Fruit fly (Drosophila melanogaster) Kc167 (cell line): ENCODE results near the gene CG15019.

Experiments
- Myc ChIP-seq: fragments of >200 bp; optimal IDR thresholded peaks from 2 replicates; lab custom pipeline; 2017; ENCODE audit warnings: missing external identifiers
- Sin3A ChIP-seq: fragments of >200 bp; optimal IDR thresholded peaks from 2 replicates; lab custom pipeline; 2018; ENCODE audit warnings: missing external identifiers
- h ChIP-seq: fragments of >200 bp; optimal IDR thresholded peaks from 3 replicates; lab custom pipeline; 2018; ENCODE audit warnings: missing external identifiers
- insv ChIP-seq: fragments of >200 bp; optimal IDR thresholded peaks from 3 replicates; lab custom pipeline; 2018; ENCODE audit warnings: missing external identifiers
- psq ChIP-seq: fragments of >200 bp; optimal IDR thresholded peaks from 2 replicates; lab custom pipeline; 2017; ENCODE audit warnings: missing external identifiers
- ttk ChIP-seq: sonication (Bioruptor generic); optimal IDR thresholded peaks from 2 replicates; lab custom pipeline; 2017; ENCODE audit warnings: missing external identifiers

Gene CG15019

dm6 chr3L:4417543-4417942, 11.7 kb upstream of the CG15019 start:
- no peak for TF ChIP-seq Myc
- TF ChIP-seq h (lab: Kevin White, UChicago), result no peak
- no peak for TF ChIP-seq ttk (lab: Kevin White, UChicago)
- TF ChIP-seq psq (lab: Kevin White, UChicago), result no peak

DNA sequence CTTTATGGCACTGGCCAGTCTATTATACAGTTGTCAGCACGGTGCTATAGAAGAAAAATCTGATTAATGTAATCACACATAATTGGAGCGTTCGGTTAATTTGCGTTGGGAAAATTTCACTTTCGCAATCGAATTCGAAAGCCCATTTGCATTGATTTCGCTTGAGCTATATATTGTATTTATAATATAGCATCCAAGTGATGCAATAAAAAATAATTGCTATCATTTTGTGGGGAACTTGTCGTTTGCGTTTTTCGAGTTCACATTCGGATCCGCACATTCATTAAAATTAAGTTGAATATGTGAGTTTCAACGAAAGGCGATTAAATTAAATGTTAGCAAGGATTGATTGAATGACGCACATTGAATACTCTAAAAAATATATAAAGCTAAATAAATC, 11.2 kb upstream of the CG15019 start:
- no peak for TF ChIP-seq insv (lab: Kevin White, UChicago)

- TF ChIP-seq insv (lab: Kevin White, UChicago), result no peak
- TF ChIP-seq h (lab: Kevin White, UChicago), result no peak
- TF ChIP-seq Sin3A (lab: Kevin White, UChicago), result no peak
- no peak for TF ChIP-seq ttk (lab: Kevin White, UChicago)
- no peak for TF ChIP-seq Myc
- TF ChIP-seq psq (lab: Kevin White, UChicago), result no peak
These were observed 9.7 kb upstream of the CG15019 start for dm6 chr3L:4415326-4416274.

DNA sequence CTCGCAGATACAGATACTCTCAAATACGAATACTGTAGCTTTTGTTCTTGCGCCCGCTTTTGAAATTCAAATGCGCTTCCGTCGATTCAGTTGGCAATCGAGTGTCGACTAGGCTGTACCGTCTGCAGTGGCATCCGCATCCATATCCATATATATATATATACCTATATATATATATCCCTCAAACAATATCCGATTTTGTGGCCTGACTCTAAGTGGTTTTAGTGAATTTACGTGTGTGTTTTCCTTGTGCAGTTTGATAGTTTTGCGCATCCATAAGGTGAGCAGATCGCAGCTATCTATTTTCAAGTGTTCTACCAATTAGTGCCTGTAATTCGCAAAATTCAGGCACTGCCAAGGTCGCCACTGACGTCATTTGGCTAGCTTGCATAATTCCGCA, 8.7 kb upstream of the CG15019 start:
- no peak for TF ChIP-seq Sin3A (lab: Kevin White, UChicago)

- TF ChIP-seq insv (lab: Kevin White, UChicago) (no peak), ttk (lab: Kevin White, UChicago) (no peak), Sin3A (lab: Kevin White, UChicago) (no peak), Myc (no peak), h (lab: Kevin White, UChicago) (no peak), psq (lab: Kevin White, UChicago) (no peak)
These were observed 8.1 kb upstream of the CG15019 start for dm6 chr3L:4413800-4414446.

DNA sequence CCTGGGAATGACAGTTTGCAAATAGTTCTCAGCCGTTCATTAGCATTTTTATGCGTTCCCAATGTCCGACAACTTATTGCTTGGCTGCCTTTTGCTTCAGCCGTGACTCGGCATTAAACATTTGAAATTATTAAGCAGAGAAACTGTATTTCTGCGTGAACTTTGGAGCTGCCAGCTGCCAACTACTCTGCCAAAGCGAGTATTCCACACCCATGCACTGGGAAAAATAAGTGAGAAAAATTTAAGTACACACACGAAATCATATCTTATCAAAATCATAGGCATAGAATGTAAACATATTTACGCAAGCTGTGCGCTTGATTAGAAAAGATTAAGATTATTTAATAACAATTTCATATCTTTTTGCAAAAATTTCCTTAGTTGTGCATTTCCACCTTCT, 7.1 kb upstream of the CG15019 start:
- TF ChIP-seq Myc, result no peak

dm6 chr3L:4411951-4412350, 6.1 kb upstream of the CG15019 start:
- TF ChIP-seq Myc (no peak), psq (lab: Kevin White, UChicago) (no peak), insv (lab: Kevin White, UChicago) (no peak), Sin3A (lab: Kevin White, UChicago) (no peak), ttk (lab: Kevin White, UChicago) (no peak), h (lab: Kevin White, UChicago) (no peak)

DNA sequence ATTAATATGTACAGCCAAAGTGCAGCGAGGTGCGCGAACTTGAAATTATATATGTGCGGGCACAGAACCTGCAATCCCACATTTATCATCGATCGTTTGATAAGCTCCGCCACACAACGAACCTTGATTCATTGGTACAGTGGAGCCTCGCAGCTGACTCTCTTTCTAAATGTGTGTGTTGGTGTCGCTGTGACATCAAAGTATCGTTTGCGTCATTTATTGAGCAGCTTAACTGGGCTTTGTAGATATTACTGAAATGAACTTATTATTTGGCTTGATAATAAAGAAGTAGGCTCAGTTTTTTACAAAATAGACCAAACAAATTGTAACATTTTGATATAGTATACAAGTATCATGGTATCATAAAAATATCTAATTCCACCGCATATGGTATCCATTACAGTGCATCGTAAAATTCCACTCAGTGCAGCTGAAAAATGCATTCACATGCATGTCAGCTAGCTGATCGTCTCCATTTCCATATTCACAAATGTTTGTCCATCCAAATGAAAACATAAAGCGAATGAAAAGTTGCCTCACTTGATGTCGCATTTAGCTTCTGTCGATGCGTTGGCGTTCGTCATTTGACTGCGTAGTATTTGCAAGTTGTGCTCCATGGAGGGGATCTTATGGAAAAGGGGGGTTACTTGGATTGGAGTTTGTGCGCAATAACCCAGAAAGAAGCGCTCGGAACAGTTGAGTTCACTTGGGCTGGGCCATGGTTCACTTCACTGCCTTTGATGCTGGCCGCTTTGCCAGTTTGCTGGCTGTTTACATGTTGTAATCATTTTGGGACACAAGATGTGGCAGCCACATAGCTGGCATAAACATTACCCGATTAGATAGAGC, 5.4 kb upstream of the CG15019 start:
- TF ChIP-seq Sin3A (lab: Kevin White, UChicago) (no peak), Myc (no peak), h (lab: Kevin White, UChicago) (no peak), psq (lab: Kevin White, UChicago) (no peak), ttk (lab: Kevin White, UChicago) (no peak), insv (lab: Kevin White, UChicago) (no peak)

- TF ChIP-seq h (lab: Kevin White, UChicago) (no peak), psq (lab: Kevin White, UChicago) (no peak), ttk (lab: Kevin White, UChicago) (no peak), insv (lab: Kevin White, UChicago) (no peak), Myc (no peak), Sin3A (lab: Kevin White, UChicago) (no peak)
These were observed 4.2 kb upstream of the CG15019 start for dm6 chr3L:4409898-4410629.

- TF ChIP-seq Myc (no peak), insv (lab: Kevin White, UChicago) (no peak), Sin3A (lab: Kevin White, UChicago) (no peak), h (lab: Kevin White, UChicago) (no peak), psq (lab: Kevin White, UChicago) (no peak), ttk (lab: Kevin White, UChicago) (no peak)
These were observed 3.5 kb upstream of the CG15019 start for dm6 chr3L:4409134-4409897.
